Worm (Caenorhabditis elegans) whole organism, L1 larva: Measurements from ENCODE around the gene papl-1.

ENCODE experiments used
- C16A3.4 ChIP-seq: fragments of 150-350 bp; optimal IDR thresholded peaks from 2 replicates; lab custom pipeline; 2014; ENCODE audit warnings: missing biosample characterization, missing genetic modification characterization
- C34B4.2 ChIP-seq: sonication (generic microtip); optimal IDR thresholded peaks from 2 replicates; lab custom pipeline; 2017; ENCODE audit warnings: mild to moderate bottlenecking, missing genetic modification characterization, missing compliant biosample characterization
- alr-1 ChIP-seq: fragments of 200-800 bp; sonication (Bioruptor generic); optimal IDR thresholded peaks from 2 replicates; lab custom pipeline; 2018; ENCODE audit warnings: borderline replicate concordance, mild to moderate bottlenecking, missing genetic modification characterization, missing compliant biosample characterization
- aly-2 ChIP-seq: fragments of 150-350 bp; optimal IDR thresholded peaks from 2 replicates; lab custom pipeline; 2014; ENCODE audit warnings: missing biosample characterization, missing genetic modification characterization
- blmp-1 ChIP-seq: fragments of 150-350 bp; optimal IDR thresholded peaks from 2 replicates; lab custom pipeline; 2014; ENCODE audit warnings: missing biosample characterization, missing genetic modification characterization
- ceh-8 ChIP-seq: fragments of 200-800 bp; sonication (Bioruptor generic); optimal IDR thresholded peaks from 2 replicates; lab custom pipeline; 2018; ENCODE audit warnings: mild to moderate bottlenecking, missing genetic modification characterization, moderate library complexity, missing compliant biosample characterization
- dsc-1 ChIP-seq: sonication (generic microtip); optimal IDR thresholded peaks from 2 replicates; lab custom pipeline; 2016; ENCODE audit warnings: mild to moderate bottlenecking, missing genetic modification characterization, missing compliant biosample characterization
- efl-1 ChIP-seq, 4 experiments: fragments of 150-350 bp; optimal IDR thresholded peaks in 3 of 4; peaks in 1 of 4; 1 replicate in 1 of 4; 2 replicates in 3 of 4; lab custom pipeline; 2014; ENCODE audit warnings: missing biosample characterization in 2 of 4, missing genetic modification characterization in 2 of 4, missing genetic modification reagents in 2 of 4
- efl-3 ChIP-seq: fragments of 200-800 bp; sonication (Bioruptor generic); optimal IDR thresholded peaks from 2 replicates; lab custom pipeline; 2018; ENCODE audit warnings: mild to moderate bottlenecking, missing genetic modification characterization, missing compliant biosample characterization
- elt-2 ChIP-seq: sonication (generic microtip); optimal IDR thresholded peaks from 2 replicates; lab custom pipeline; 2016; ENCODE audit warnings: missing genetic modification characterization, mild to moderate bottlenecking, inconsistent platforms, missing compliant biosample characterization, missing genetic modification reagents
- elt-3 ChIP-seq, 6 experiments: fragments of 150-350 bp in 1 of 6; sonication (generic microtip); optimal IDR thresholded peaks; 2 replicates each; lab custom pipeline; 2017 to 2018; ENCODE audit warnings: missing biosample characterization in 6 of 6, missing genetic modification characterization in 6 of 6, inconsistent platforms in 1 of 6
- fkh-4 ChIP-seq: sonication (generic microtip); optimal IDR thresholded peaks from 2 replicates; lab custom pipeline; 2016; ENCODE audit warnings: missing compliant biosample characterization, missing genetic modification characterization, borderline replicate concordance
- fkh-8 ChIP-seq: sonication (generic microtip); optimal IDR thresholded peaks from 2 replicates; lab custom pipeline; 2016; ENCODE audit warnings: mild to moderate bottlenecking, missing genetic modification characterization, missing compliant biosample characterization
- fos-1 ChIP-seq: fragments of 150-350 bp; optimal IDR thresholded peaks from 2 replicates; lab custom pipeline; 2014; ENCODE audit warnings: missing biosample characterization, missing genetic modification characterization
- grh-1 ChIP-seq: fragments of 200-800 bp; sonication (Bioruptor generic); IDR thresholded peaks from 2 replicates; pipeline ENCODE4 v1.3.6; 2022; ENCODE audit warnings: missing genetic modification reagents, missing genetic modification characterization, missing compliant biosample characterization
- hlh-17 ChIP-seq: fragments of 200-800 bp; sonication (Bioruptor generic); optimal IDR thresholded peaks from 2 replicates; lab custom pipeline; 2018; ENCODE audit warnings: missing genetic modification characterization, mild to moderate bottlenecking, missing compliant biosample characterization, moderate library complexity, borderline replicate concordance
- hlh-4 ChIP-seq: sonication (generic microtip); optimal IDR thresholded peaks from 2 replicates; lab custom pipeline; 2016; ENCODE audit warnings: mild to moderate bottlenecking, missing genetic modification characterization, missing compliant biosample characterization
- irx-1 ChIP-seq: sonication (generic microtip); optimal IDR thresholded peaks from 2 replicates; lab custom pipeline; 2016; ENCODE audit warnings: missing genetic modification characterization, missing compliant biosample characterization
- jun-1 ChIP-seq: fragments of 150-350 bp; optimal IDR thresholded peaks from 2 replicates; lab custom pipeline; 2014; ENCODE audit warnings: missing biosample characterization, missing genetic modification reagents, missing genetic modification characterization
- lin-14 ChIP-seq: fragments of 200-800 bp; sonication (Bioruptor generic); optimal IDR thresholded peaks from 2 replicates; lab custom pipeline; 2018; ENCODE audit warnings: mild to moderate bottlenecking, missing genetic modification characterization, moderate library complexity, missing compliant biosample characterization
- lin-39 ChIP-seq: fragments of 150-350 bp; optimal IDR thresholded peaks from 2 replicates; lab custom pipeline; 2014; ENCODE audit warnings: missing biosample characterization, missing genetic modification reagents, missing genetic modification characterization
- lsy-2 ChIP-seq, 2 experiments: fragments of 150-350 bp; optimal IDR thresholded peaks; 2 replicates each; lab custom pipeline; 2014; ENCODE audit warnings: missing biosample characterization in 2 of 2, missing genetic modification characterization in 2 of 2
- mab-9 ChIP-seq: fragments of 200-800 bp; sonication (Bioruptor generic); IDR thresholded peaks from 2 replicates; pipeline ENCODE4 v1.3.6; 2022; ENCODE audit warnings: missing genetic modification reagents, missing genetic modification characterization, missing compliant biosample characterization
- mdl-1 ChIP-seq, 2 experiments: fragments of 150-350 bp; optimal IDR thresholded peaks; 2 replicates each; lab custom pipeline; 2014 to 2017; ENCODE audit warnings: missing biosample characterization in 2 of 2, missing genetic modification characterization in 2 of 2, inconsistent platforms in 1 of 2
- mef-2 ChIP-seq: fragments of 150-350 bp; optimal IDR thresholded peaks from 2 replicates; lab custom pipeline; 2014; ENCODE audit warnings: missing biosample characterization, missing genetic modification characterization
- mep-1 ChIP-seq: fragments of 150-350 bp; optimal IDR thresholded peaks from 2 replicates; lab custom pipeline; 2014; ENCODE audit warnings: missing biosample characterization, missing genetic modification characterization
- nhr-11 ChIP-seq: fragments of 150-350 bp; optimal IDR thresholded peaks from 2 replicates; lab custom pipeline; 2014; ENCODE audit warnings: missing biosample characterization, missing genetic modification characterization
- nhr-12 ChIP-seq: sonication (generic microtip); optimal IDR thresholded peaks from 2 replicates; lab custom pipeline; 2017; ENCODE audit warnings: missing biosample characterization, missing genetic modification characterization
- nhr-19 ChIP-seq: fragments of 200-800 bp; sonication (Bioruptor generic); conservative IDR thresholded peaks from 2 replicates; pipeline ENCODE4 v1.3.6; 2022; ENCODE audit warnings: missing genetic modification characterization, missing compliant biosample characterization
- nhr-237 ChIP-seq: fragments of 150-350 bp; optimal IDR thresholded peaks from 2 replicates; lab custom pipeline; 2014; ENCODE audit warnings: missing biosample characterization, missing genetic modification characterization
- nhr-28 ChIP-seq: fragments of 150-350 bp; optimal IDR thresholded peaks from 2 replicates; lab custom pipeline; 2014; ENCODE audit warnings: missing biosample characterization, missing genetic modification characterization
- nhr-47 ChIP-seq: sonication (generic microtip); optimal IDR thresholded peaks from 2 replicates; lab custom pipeline; 2016; ENCODE audit warnings: mild to moderate bottlenecking, missing genetic modification characterization, moderate library complexity, missing compliant biosample characterization
- nhr-71 ChIP-seq: sonication (generic microtip); optimal IDR thresholded peaks from 2 replicates; lab custom pipeline; 2016; ENCODE audit warnings: mild to moderate bottlenecking, missing genetic modification characterization, moderate library complexity, missing compliant biosample characterization
- nhr-77 ChIP-seq: fragments of 150-350 bp; optimal IDR thresholded peaks from 2 replicates; lab custom pipeline; 2014; ENCODE audit warnings: missing biosample characterization, missing genetic modification characterization
- nhr-84 ChIP-seq: sonication (generic microtip); optimal IDR thresholded peaks from 2 replicates; lab custom pipeline; 2017; ENCODE audit warnings: missing biosample characterization, missing genetic modification characterization
- nhr-85 ChIP-seq: sonication (generic microtip); peaks from one replicate; lab custom pipeline; 2016; ENCODE audit warnings: missing genetic modification characterization, inconsistent platforms, missing compliant biosample characterization
- nhr-90 ChIP-seq: sonication (generic microtip); optimal IDR thresholded peaks from 2 replicates; lab custom pipeline; 2016; ENCODE audit warnings: mild to moderate bottlenecking, missing genetic modification characterization, missing compliant biosample characterization; ENCODE audit not compliant: poor library complexity
- pag-3 ChIP-seq: sonication (generic microtip); optimal IDR thresholded peaks from 2 replicates; lab custom pipeline; 2017; ENCODE audit warnings: missing genetic modification characterization, mild to moderate bottlenecking, missing compliant biosample characterization, antibody characterized with exemption, borderline replicate concordance; ENCODE audit not compliant: insufficient read depth
- pax-3 ChIP-seq: fragments of 200-800 bp; sonication (Bioruptor generic); optimal IDR thresholded peaks from 2 replicates; lab custom pipeline; 2018; ENCODE audit warnings: mild to moderate bottlenecking, missing genetic modification characterization, moderate library complexity, missing compliant biosample characterization
- pqm-1 ChIP-seq: sonication (generic microtip); optimal IDR thresholded peaks from 3 replicates; lab custom pipeline; 2017; ENCODE audit warnings: missing biosample characterization, missing genetic modification characterization
- rnt-1 ChIP-seq: sonication (generic microtip); optimal IDR thresholded peaks from 2 replicates; lab custom pipeline; 2016; ENCODE audit warnings: mild to moderate bottlenecking, missing genetic modification characterization, moderate library complexity, missing compliant biosample characterization
- skn-1 ChIP-seq: fragments of 150-350 bp; optimal IDR thresholded peaks from 2 replicates; lab custom pipeline; 2014; ENCODE audit warnings: missing biosample characterization, missing genetic modification characterization
- snpc-4 ChIP-seq: fragments of 150-350 bp; optimal IDR thresholded peaks from 2 replicates; lab custom pipeline; 2014; ENCODE audit warnings: missing biosample characterization, missing genetic modification characterization
- snu-23 ChIP-seq: sonication (generic microtip); optimal IDR thresholded peaks from 2 replicates; lab custom pipeline; 2016; ENCODE audit warnings: missing genetic modification characterization, missing compliant biosample characterization
- sptf-1 ChIP-seq: fragments of 150-350 bp; optimal IDR thresholded peaks from 2 replicates; lab custom pipeline; 2014; ENCODE audit warnings: missing biosample characterization, missing genetic modification characterization
- sup-37 ChIP-seq: fragments of 200-800 bp; sonication (Bioruptor generic); optimal IDR thresholded peaks from 2 replicates; lab custom pipeline; 2018; ENCODE audit warnings: mild to moderate bottlenecking, missing genetic modification characterization, missing compliant biosample characterization
- swsn-7 ChIP-seq: sonication (generic microtip); optimal IDR thresholded peaks from 2 replicates; lab custom pipeline; 2016; ENCODE audit warnings: missing genetic modification characterization, missing compliant biosample characterization
- unc-130 ChIP-seq: fragments of 150-350 bp; optimal IDR thresholded peaks from 2 replicates; lab custom pipeline; 2017; ENCODE audit warnings: missing biosample characterization, missing genetic modification characterization, inconsistent platforms
- unc-86 ChIP-seq: sonication (generic microtip); optimal IDR thresholded peaks from 2 replicates; lab custom pipeline; 2016; ENCODE audit warnings: missing genetic modification characterization, missing compliant biosample characterization
- xbp-1 ChIP-seq: sonication (generic microtip); optimal IDR thresholded peaks from 2 replicates; lab custom pipeline; 2016; ENCODE audit warnings: missing genetic modification characterization, missing compliant biosample characterization
- zag-1 ChIP-seq: fragments of 150-350 bp; optimal IDR thresholded peaks from 2 replicates; lab custom pipeline; 2014; ENCODE audit warnings: missing biosample characterization, missing genetic modification characterization
- zip-4 ChIP-seq: fragments of 200-800 bp; sonication (Bioruptor generic); optimal IDR thresholded peaks from 2 replicates; lab custom pipeline; 2018; ENCODE audit warnings: mild to moderate bottlenecking, missing genetic modification characterization, moderate library complexity, missing compliant biosample characterization
- ztf-11 ChIP-seq, 2 experiments: sonication (generic microtip); optimal IDR thresholded peaks; 2 replicates each; lab custom pipeline; 2016 to 2017; ENCODE audit warnings: missing genetic modification characterization in 2 of 2, missing biosample characterization in 1 of 2, missing compliant biosample characterization in 1 of 2

papl-1 gene

DNA sequence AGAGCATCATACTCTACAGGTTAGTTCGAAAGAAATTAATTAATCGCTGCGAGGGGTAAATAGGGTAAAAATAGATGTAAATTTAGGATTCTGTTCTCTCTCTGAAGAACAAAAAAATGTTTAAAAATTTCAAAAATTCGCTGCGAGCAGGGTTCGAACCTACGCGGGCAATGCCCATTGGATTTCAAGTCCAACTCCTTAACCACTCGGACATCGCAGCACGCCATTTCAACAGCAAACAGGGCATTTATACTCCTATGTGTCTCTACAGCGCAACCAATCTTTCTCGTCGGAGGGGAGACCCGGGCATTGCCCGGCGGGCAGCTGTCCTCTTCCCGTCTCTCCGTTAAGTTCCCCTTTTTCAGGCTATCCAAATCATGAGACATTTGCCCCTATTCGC, 20.7 kb upstream of the papl-1 start (continued):
- peak in 1 of 6 experiments; percentile 23 for TF ChIP-seq elt-3 (tag; optimal IDR thresholded peaks at IDR 0.05; lab: Kevin White, UChicago)
- TF ChIP-seq xbp-1: peak; percentile 10
- no peak for TF ChIP-seq nhr-12
- TF ChIP-seq rnt-1 (tag; lab: Kevin White, UChicago): peak; percentile 53
- TF ChIP-seq ztf-11 (tag; optimal IDR thresholded peaks at IDR 0.05; lab: Kevin White, UChicago): peak in 1 of 2 experiments; percentile 8
- TF ChIP-seq snu-23 (GFP tag; lab: Kevin White, UChicago): peak; percentile 61
- peak; percentile 61 for TF ChIP-seq nhr-47 (tag; lab: Kevin White, UChicago)
- no peak for TF ChIP-seq alr-1 (tag; lab: Kevin White, UChicago)
- TF ChIP-seq C16A3.4: peak; percentile 64
- TF ChIP-seq hlh-4 (tag; lab: Kevin White, UChicago): no peak
- TF ChIP-seq hlh-17 (GFP tag; lab: Kevin White, UChicago): no peak
- TF ChIP-seq fos-1 (tag; lab: Kevin White, UChicago): no peak
- peak; percentile 21 for TF ChIP-seq nhr-77 (tag; lab: Kevin White, UChicago)
- no peak for TF ChIP-seq nhr-84
- peak; percentile 45 for TF ChIP-seq pax-3 (tag; lab: Kevin White, UChicago)
- no peak for TF ChIP-seq nhr-11 (tag; lab: Kevin White, UChicago)
- TF ChIP-seq mef-2: no peak
- no peak for TF ChIP-seq blmp-1
- no peak for TF ChIP-seq fkh-4 (tag; lab: Kevin White, UChicago)
- no peak for TF ChIP-seq elt-2
- peak; percentile 46 for TF ChIP-seq nhr-85 (tag; lab: Kevin White, UChicago)
- TF ChIP-seq nhr-19 (GFP tag; lab: Robert Waterston, UW): peak; percentile 54
- peak; percentile 30 for TF ChIP-seq fkh-8 (tag; lab: Kevin White, UChicago)
- no peak for TF ChIP-seq snpc-4 (tag; lab: Kevin White, UChicago)
- TF ChIP-seq lsy-2 (tag; optimal IDR thresholded peaks at IDR 0.05; lab: Kevin White, UChicago): peak; percentile 27 to 68
- peak; percentile 36 for TF ChIP-seq swsn-7 (tag; lab: Kevin White, UChicago)
- TF ChIP-seq mab-9: no peak
- TF ChIP-seq lin-14: peak; percentile 38
- TF ChIP-seq nhr-71 (tag; lab: Kevin White, UChicago): peak; percentile 49
- TF ChIP-seq efl-3: no peak
- TF ChIP-seq unc-130 (tag; lab: Kevin White, UChicago): peak; percentile 12
- peak in 1 of 2 experiments; percentile 45 for TF ChIP-seq mdl-1 (tag; optimal IDR thresholded peaks at IDR 0.05; lab: Kevin White, UChicago)
- TF ChIP-seq zag-1 (tag; lab: Kevin White, UChicago): no peak
- TF ChIP-seq unc-86 (tag; lab: Kevin White, UChicago): no peak
- TF ChIP-seq lin-39: no peak
- TF ChIP-seq C34B4.2 (tag; lab: Kevin White, UChicago): no peak
- TF ChIP-seq jun-1: no peak
- no peak for TF ChIP-seq zip-4 (GFP tag; lab: Kevin White, UChicago)
- no peak for TF ChIP-seq skn-1 (tag; lab: Kevin White, UChicago)
- peak; percentile 37 for TF ChIP-seq aly-2 (tag; lab: Kevin White, UChicago)
- TF ChIP-seq ceh-8: no peak
- peak; percentile 30 for TF ChIP-seq dsc-1 (tag; lab: Kevin White, UChicago)
- no peak for TF ChIP-seq mep-1 (tag; lab: Kevin White, UChicago)
- TF ChIP-seq pqm-1 (tag; lab: Kevin White, UChicago): no peak
- TF ChIP-seq efl-1 (optimal IDR thresholded peaks at IDR 0.05; lab: Kevin White, UChicago): peak; percentile 35 to 51
- peak; percentile 41 to 93 for TF ChIP-seq efl-1 (GFP tag; optimal IDR thresholded peaks at IDR 0.05 in 1 of 2; lab: Kevin White, UChicago)
- no peak for TF ChIP-seq sup-37
- no peak for TF ChIP-seq grh-1 (GFP tag; lab: Robert Waterston, UW)
- TF ChIP-seq sptf-1 (tag; lab: Kevin White, UChicago): no peak
- TF ChIP-seq nhr-237 (tag; lab: Kevin White, UChicago): no peak
- no peak for TF ChIP-seq nhr-28 (tag; lab: Kevin White, UChicago)
- no peak for TF ChIP-seq irx-1
- no peak for TF ChIP-seq pag-3 (tag; lab: Kevin White, UChicago)
- TF ChIP-seq nhr-90 (tag; lab: Kevin White, UChicago): peak; percentile 42
